Fruit fly (Drosophila melanogaster) whole organism, embryonic: ENCODE results near the gene Nup37.

Experiments
- CG10147 ChIP-seq: fragments of 200-800 bp; sonication (Bioruptor generic); optimal IDR thresholded peaks from 2 replicates; lab custom pipeline; 2019; ENCODE audit warnings: missing biosample characterization, mild to moderate bottlenecking, missing genetic modification characterization, moderate library complexity
- CG1024 ChIP-seq: fragments of 200-800 bp; sonication (Bioruptor generic); IDR thresholded peaks from 2 replicates; pipeline ENCODE4 v1.3.6; 2022; ENCODE audit warnings: missing biosample characterization, missing genetic modification characterization
- CG10321 ChIP-seq: fragments of 200-800 bp; sonication (Bioruptor generic); IDR thresholded peaks from 2 replicates; pipeline ENCODE4 v1.3.6; 2022; ENCODE audit warnings: missing biosample characterization, missing genetic modification characterization
- CG11398 ChIP-seq: fragments of 200-800 bp; sonication (Bioruptor generic); optimal IDR thresholded peaks from 2 replicates; lab custom pipeline; 2016; ENCODE audit warnings: missing biosample characterization, missing genetic modification characterization
- CG13123 ChIP-seq: fragments of 200-800 bp; sonication (Bioruptor generic); optimal IDR thresholded peaks from 2 replicates; lab custom pipeline; 2016; ENCODE audit warnings: missing biosample characterization, missing genetic modification characterization
- CG1529 ChIP-seq: fragments of 200-800 bp; sonication (Bioruptor generic); optimal IDR thresholded peaks from 3 replicates; lab custom pipeline; 2018; ENCODE audit warnings: missing biosample characterization, missing genetic modification characterization
- CG17802 ChIP-seq: fragments of 200-800 bp; sonication (Bioruptor generic); optimal IDR thresholded peaks from 2 replicates; lab custom pipeline; 2018; ENCODE audit warnings: missing biosample characterization, mild to moderate bottlenecking, missing genetic modification characterization, moderate library complexity
- CG18764 ChIP-seq: fragments of 200-800 bp; sonication (Bioruptor generic); optimal IDR thresholded peaks from 3 replicates; lab custom pipeline; 2016; ENCODE audit warnings: missing biosample characterization, missing genetic modification characterization
- CG2875 ChIP-seq: fragments of 200-800 bp; sonication (Bioruptor generic); optimal IDR thresholded peaks from 2 replicates; lab custom pipeline; 2017; ENCODE audit warnings: missing biosample characterization, mild to moderate bottlenecking, missing genetic modification characterization, missing genetic modification reagents
- CG30431 ChIP-seq: fragments of 200-800 bp; sonication (Bioruptor generic); optimal IDR thresholded peaks from 2 replicates; lab custom pipeline; 2017; ENCODE audit warnings: missing biosample characterization, missing genetic modification characterization
- CG3281 ChIP-seq: fragments of 200-800 bp; sonication (Bioruptor generic); optimal IDR thresholded peaks from 3 replicates; lab custom pipeline; 2017; ENCODE audit warnings: missing biosample characterization, mild to moderate bottlenecking, missing genetic modification characterization
- CG6683 ChIP-seq: fragments of 200-800 bp; sonication (Bioruptor generic); optimal IDR thresholded peaks from 2 replicates; lab custom pipeline; 2017; ENCODE audit warnings: missing biosample characterization, mild to moderate bottlenecking, missing genetic modification characterization, missing genetic modification reagents
- CG6791 ChIP-seq: fragments of 200-800 bp; sonication (Bioruptor generic); IDR thresholded peaks from 3 replicates; pipeline ENCODE4 v1.3.6; 2022; ENCODE audit warnings: missing biosample characterization, missing genetic modification characterization; ENCODE audit not compliant: partially characterized antibody
- CG8388 ChIP-seq: fragments of 200-800 bp; sonication (Bioruptor generic); optimal IDR thresholded peaks from 2 replicates; lab custom pipeline; 2019; ENCODE audit warnings: missing biosample characterization, mild to moderate bottlenecking, missing genetic modification characterization, moderate library complexity
- CG9609 ChIP-seq: fragments of 200-800 bp; sonication (Bioruptor generic); optimal IDR thresholded peaks from 3 replicates; lab custom pipeline; 2016; ENCODE audit warnings: missing biosample characterization, missing genetic modification characterization
- D19B ChIP-seq: fragments of 200-800 bp; sonication (Bioruptor generic); optimal IDR thresholded peaks from 2 replicates; lab custom pipeline; 2017; ENCODE audit warnings: missing biosample characterization, mild to moderate bottlenecking, missing genetic modification characterization
- Doc3 ChIP-seq: fragments of 200-800 bp; sonication (Bioruptor generic); IDR thresholded peaks from 3 replicates; pipeline ENCODE4 v1.3.6; 2022; ENCODE audit warnings: missing biosample characterization, missing genetic modification characterization; ENCODE audit not compliant: partially characterized antibody
- Fer1 ChIP-seq: fragments of 200-800 bp; sonication (Bioruptor generic); optimal IDR thresholded peaks from 2 replicates; lab custom pipeline; 2017; ENCODE audit warnings: missing biosample characterization, mild to moderate bottlenecking, missing genetic modification characterization
- H2.0 ChIP-seq: fragments of 200-800 bp; sonication (Bioruptor generic); IDR thresholded peaks from 2 replicates; pipeline ENCODE4 v1.3.6; 2022; ENCODE audit warnings: missing biosample characterization, missing genetic modification characterization
- Hr78 ChIP-seq, 2 experiments: fragments of 200-800 bp in 1 of 2; fragments of >200 bp in 1 of 2; sonication (Bioruptor generic) in 1 of 2; optimal IDR thresholded peaks; 2 replicates each; lab custom pipeline; 2017 to 2019; ENCODE audit warnings: missing biosample characterization in 2 of 2, missing genetic modification characterization in 2 of 2, mild to moderate bottlenecking in 1 of 2, moderate library complexity in 1 of 2
- Mes4 ChIP-seq: fragments of 200-800 bp; sonication (Bioruptor generic); optimal IDR thresholded peaks from 2 replicates; lab custom pipeline; 2016; ENCODE audit warnings: missing biosample characterization, missing genetic modification characterization
- Oli ChIP-seq: fragments of 200-800 bp; sonication (Bioruptor generic); optimal IDR thresholded peaks from 2 replicates; lab custom pipeline; 2018; ENCODE audit warnings: missing biosample characterization, mild to moderate bottlenecking, missing genetic modification characterization, moderate library complexity
- Opbp ChIP-seq: fragments of 200-800 bp; sonication (Bioruptor generic); IDR thresholded peaks from 3 replicates; pipeline ENCODE4 v1.3.6; 2022; ENCODE audit warnings: missing biosample characterization, missing genetic modification characterization; ENCODE audit not compliant: partially characterized antibody
- Poxn ChIP-seq: fragments of 200-800 bp; sonication (Bioruptor generic); IDR thresholded peaks from 2 replicates; pipeline ENCODE4 v1.3.6; 2022; ENCODE audit warnings: missing biosample characterization, missing genetic modification characterization
- Side ChIP-seq: fragments of 200-800 bp; sonication (Bioruptor generic); optimal IDR thresholded peaks from 2 replicates; lab custom pipeline; 2016; ENCODE audit warnings: missing biosample characterization, missing genetic modification characterization
- Xbp1 ChIP-seq: fragments of 200-800 bp; sonication (Bioruptor generic); optimal IDR thresholded peaks from 3 replicates; lab custom pipeline; 2016; ENCODE audit warnings: missing biosample characterization, mild to moderate bottlenecking, missing genetic modification characterization
- Xrp1 ChIP-seq: fragments of 200-800 bp; sonication (Bioruptor generic); IDR thresholded peaks from 2 replicates; pipeline ENCODE4 v1.3.6; 2022; ENCODE audit warnings: missing biosample characterization, missing genetic modification characterization
- az2 ChIP-seq: fragments of 200-800 bp; sonication (Bioruptor generic); optimal IDR thresholded peaks from 3 replicates; lab custom pipeline; 2016; ENCODE audit warnings: missing biosample characterization, missing genetic modification characterization
- crc ChIP-seq: fragments of 200-800 bp; sonication (Bioruptor generic); optimal IDR thresholded peaks from 2 replicates; lab custom pipeline; 2016; ENCODE audit warnings: missing biosample characterization, missing genetic modification characterization
- ems ChIP-seq: fragments of 200-800 bp; sonication (Bioruptor generic); optimal IDR thresholded peaks from 3 replicates; lab custom pipeline; 2016; ENCODE audit warnings: missing biosample characterization, missing genetic modification characterization
- ewg ChIP-seq: fragments of 200-800 bp; sonication (Bioruptor generic); optimal IDR thresholded peaks from 3 replicates; lab custom pipeline; 2017; ENCODE audit warnings: mild to moderate bottlenecking, missing biosample characterization, missing genetic modification reagents, missing genetic modification characterization
- h ChIP-seq: fragments of >200 bp; optimal IDR thresholded peaks from 2 replicates; lab custom pipeline; 2017
- ken ChIP-seq: fragments of 200-800 bp; sonication (Bioruptor generic); IDR thresholded peaks from 3 replicates; pipeline ENCODE4 v1.3.6; 2022; ENCODE audit warnings: missing biosample characterization, missing genetic modification characterization
- knrl ChIP-seq: fragments of 200-800 bp; sonication (Bioruptor generic); IDR thresholded peaks from 3 replicates; pipeline ENCODE4 v1.3.6; 2022; ENCODE audit warnings: missing biosample characterization, missing genetic modification characterization; ENCODE audit not compliant: partially characterized antibody
- lab ChIP-seq: fragments of 200-800 bp; sonication (Bioruptor generic); optimal IDR thresholded peaks from 3 replicates; lab custom pipeline; 2017; ENCODE audit warnings: missing biosample characterization, missing genetic modification characterization, mild to moderate bottlenecking, moderate library complexity, missing genetic modification reagents
- lmd ChIP-seq: fragments of 200-800 bp; sonication (Bioruptor generic); IDR thresholded peaks from 2 replicates; pipeline ENCODE4 v1.3.6; 2022; ENCODE audit warnings: missing biosample characterization, missing genetic modification characterization
- lola ChIP-seq, 3 experiments: fragments of >200 bp in 2 of 3; fragments of 200-800 bp in 1 of 3; sonication (Bioruptor generic) in 1 of 3; optimal IDR thresholded peaks; 2 replicates each; lab custom pipeline; 2017 to 2019; ENCODE audit warnings: missing biosample characterization in 3 of 3, missing genetic modification characterization in 3 of 3, mild to moderate bottlenecking in 1 of 3, moderate library complexity in 1 of 3
- mirr ChIP-seq: fragments of 200-800 bp; sonication (Bioruptor generic); optimal IDR thresholded peaks from 3 replicates; lab custom pipeline; 2018; ENCODE audit warnings: missing biosample characterization, mild to moderate bottlenecking, missing genetic modification characterization
- pb ChIP-seq: fragments of 200-800 bp; sonication (Bioruptor generic); optimal IDR thresholded peaks from 3 replicates; lab custom pipeline; 2016; ENCODE audit warnings: missing biosample characterization, missing genetic modification characterization
- psq ChIP-seq: fragments of 200-800 bp; sonication (Bioruptor generic); optimal IDR thresholded peaks from 2 replicates; lab custom pipeline; 2017; ENCODE audit warnings: missing biosample characterization, missing genetic modification characterization
- ro ChIP-seq: fragments of 200-800 bp; sonication (Bioruptor generic); IDR thresholded peaks from 2 replicates; pipeline ENCODE4 v1.3.6; 2022; ENCODE audit warnings: missing biosample characterization, missing genetic modification characterization
- row ChIP-seq: fragments of 200-800 bp; sonication (Bioruptor generic); IDR thresholded peaks from 3 replicates; pipeline ENCODE4 v1.3.6; 2022; ENCODE audit warnings: missing biosample characterization, missing genetic modification characterization
- schlank ChIP-seq: fragments of 200-800 bp; sonication (Bioruptor generic); optimal IDR thresholded peaks from 2 replicates; lab custom pipeline; 2018; ENCODE audit warnings: missing biosample characterization, mild to moderate bottlenecking, missing genetic modification characterization
- sim ChIP-seq: fragments of 200-800 bp; sonication (Bioruptor generic); IDR thresholded peaks from 2 replicates; pipeline ENCODE4 v1.3.6; 2022; ENCODE audit warnings: missing biosample characterization, missing genetic modification characterization
- sug ChIP-seq: fragments of 200-800 bp; optimal IDR thresholded peaks from 2 replicates; lab custom pipeline; 2019; ENCODE audit warnings: missing biosample characterization, mild to moderate bottlenecking, missing genetic modification characterization, moderate library complexity
- tna ChIP-seq: fragments of 200-800 bp; sonication (Bioruptor generic); IDR thresholded peaks from 2 replicates; pipeline ENCODE4 v1.3.6; 2022; ENCODE audit warnings: missing biosample characterization, missing genetic modification characterization; ENCODE audit not compliant: partially characterized antibody
- twi ChIP-seq: fragments of 200-800 bp; optimal IDR thresholded peaks from 2 replicates; lab custom pipeline; 2019; ENCODE audit warnings: missing biosample characterization, mild to moderate bottlenecking, missing genetic modification characterization, moderate library complexity
- wdn ChIP-seq: fragments of 200-800 bp; sonication (Bioruptor generic); IDR thresholded peaks from 2 replicates; pipeline ENCODE4 v1.3.6; 2022; ENCODE audit warnings: missing biosample characterization, missing genetic modification characterization
- zen2 ChIP-seq: fragments of 200-800 bp; sonication (Bioruptor generic); IDR thresholded peaks from 3 replicates; pipeline ENCODE4 v1.3.6; 2022; ENCODE audit warnings: missing biosample characterization, missing genetic modification characterization; ENCODE audit not compliant: partially characterized antibody
- zfh1 ChIP-seq: fragments of 200-800 bp; sonication (Bioruptor generic); IDR thresholded peaks from 3 replicates; pipeline ENCODE4 v1.3.6; 2022; ENCODE audit warnings: missing biosample characterization, missing genetic modification characterization

Nup37 gene

DNA sequence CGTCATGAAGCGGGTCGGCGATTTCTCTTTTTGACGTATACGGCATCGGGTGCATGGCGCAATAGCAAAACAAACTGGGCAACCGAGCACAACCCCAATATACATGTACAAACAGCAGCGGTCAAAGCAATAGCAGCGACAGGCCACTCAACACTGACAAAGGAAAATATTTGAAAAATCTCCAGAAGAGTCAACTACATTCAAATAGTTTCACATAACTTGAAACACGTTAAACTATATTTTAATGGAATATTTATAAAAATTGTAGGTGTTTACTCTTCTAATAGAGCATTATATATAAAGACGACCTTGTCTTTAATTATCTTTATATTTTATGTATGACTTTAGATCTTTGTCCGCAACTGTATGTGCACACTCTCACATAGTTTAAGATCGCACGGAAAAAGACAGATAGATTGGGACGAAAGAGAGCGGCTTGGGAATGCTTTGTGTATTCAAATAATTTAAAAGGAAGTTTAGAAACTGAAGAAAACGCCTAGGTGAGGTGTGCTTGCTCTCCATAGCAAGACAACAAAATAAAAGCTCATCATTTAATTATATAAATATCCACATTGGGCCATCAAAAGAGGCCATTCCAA is 40.0 kb upstream of the Nup37 start (continued):
- TF ChIP-seq Mes4 (peak; percentile 36), CG3281 (GFP tag; lab: Kevin White, UChicago) (peak; percentile 75), CG11398 (GFP tag; lab: Kevin White, UChicago) (no peak), pb (no peak), H2.0 (GFP tag; lab: Robert Waterston, UW) (no peak), ro (GFP tag; lab: Robert Waterston, UW) (no peak), lab (peak; percentile 75), CG9609 (GFP tag; lab: Kevin White, UChicago) (no peak), lmd (GFP tag; lab: Robert Waterston, UW) (peak; percentile 68), sug (tag; lab: Kevin White, UChicago) (peak; percentile 44), CG10321 (GFP tag; lab: Robert Waterston, UW) (no peak), Oli (peak; percentile 86), sim (GFP tag; lab: Robert Waterston, UW) (peak; percentile 62), CG13123 (GFP tag; lab: Kevin White, UChicago) (no peak), wdn (GFP tag; lab: Robert Waterston, UW) (no peak), knrl (GFP tag; lab: Robert Waterston, UW) (no peak), CG6683 (GFP tag; lab: Kevin White, UChicago) (peak; percentile 21), tna (no peak), Side (GFP tag; lab: Kevin White, UChicago) (peak; percentile 33), CG2875 (peak; percentile 77), D19B (GFP tag; lab: Kevin White, UChicago) (peak; percentile 9), CG6791 (GFP tag; lab: Robert Waterston, UW) (no peak), Poxn (GFP tag; lab: Robert Waterston, UW) (no peak), Opbp (GFP tag; lab: Robert Waterston, UW) (no peak), mirr (no peak), twi (peak; percentile 35), lola (GFP tag; optimal IDR thresholded peaks at IDR 0.05; lab: Kevin White, UChicago) (peak in 1 of 3 experiments; percentile 80), az2 (GFP tag; lab: Kevin White, UChicago) (peak; percentile 75), schlank (tag; lab: Kevin White, UChicago) (no peak), h (no peak), psq (GFP tag; lab: Kevin White, UChicago) (no peak), ewg (GFP tag; lab: Kevin White, UChicago) (peak; percentile 40), Xbp1 (GFP tag; lab: Kevin White, UChicago) (peak; percentile 71), CG10147 (GFP tag; lab: Kevin White, UChicago) (peak; percentile 74), crc (GFP tag; lab: Kevin White, UChicago) (no peak), ken (peak; percentile 66; the same call in 2 of the 3 replicates), Xrp1 (GFP tag; lab: Robert Waterston, UW) (peak; percentile 84), Fer1 (GFP tag; lab: Kevin White, UChicago) (peak; percentile 78), zen2 (GFP tag; lab: Robert Waterston, UW) (no peak), Hr78 (GFP tag; optimal IDR thresholded peaks at IDR 0.05; lab: Kevin White, UChicago) (peak in 1 of 2 experiments; percentile 58), Doc3 (GFP tag; lab: Robert Waterston, UW) (no peak), CG18764 (GFP tag; lab: Kevin White, UChicago) (peak; percentile 19), row (GFP tag; lab: Robert Waterston, UW) (peak; percentile 84), CG1024 (GFP tag; lab: Robert Waterston, UW) (peak; percentile 56; the same call in 1 of the 2 replicates), CG8388 (GFP tag; lab: Kevin White, UChicago) (peak; percentile 78), CG30431 (GFP tag; lab: Kevin White, UChicago) (peak; percentile 29), CG1529 (GFP tag; lab: Kevin White, UChicago) (peak; percentile 64), ems (GFP tag; lab: Kevin White, UChicago) (peak; percentile 43), CG17802 (peak; percentile 21), zfh1 (GFP tag; lab: Robert Waterston, UW) (peak; percentile 75)
